Worm (Caenorhabditis elegans) whole organism, L4 larva: Measurements from ENCODE around the gene sru-1.

Experiments
- T20F7.1 ChIP-seq: fragments of 200-800 bp; sonication (Bioruptor generic); optimal IDR thresholded peaks from 2 replicates; lab custom pipeline; 2018; ENCODE audit warnings: mild to moderate bottlenecking, missing genetic modification characterization, missing compliant biosample characterization
- ZK337.2 ChIP-seq: fragments of 200-800 bp; sonication (Bioruptor generic); IDR thresholded peaks from 2 replicates; pipeline ENCODE4 v1.3.6; 2022; ENCODE audit warnings: missing genetic modification reagents, missing genetic modification characterization, missing compliant biosample characterization
- aly-2 ChIP-seq: sonication (generic microtip); optimal IDR thresholded peaks from 2 replicates; lab custom pipeline; 2018; ENCODE audit warnings: missing biosample characterization, missing genetic modification characterization
- ama-1 ChIP-seq: fragments of 150-350 bp; optimal IDR thresholded peaks from 2 replicates; lab custom pipeline; 2014; ENCODE audit warnings: inconsistent platforms, mixed read lengths
- attf-4 ChIP-seq: sonication (generic microtip); optimal IDR thresholded peaks from 3 replicates; lab custom pipeline; 2017; ENCODE audit warnings: missing biosample characterization, missing genetic modification characterization
- ceh-20 ChIP-seq: fragments of 200-800 bp; sonication (Bioruptor generic); IDR thresholded peaks from 2 replicates; pipeline ENCODE4 v1.3.6; 2022; ENCODE audit warnings: missing genetic modification reagents, missing genetic modification characterization, missing compliant biosample characterization
- ceh-28 ChIP-seq: fragments of 150-350 bp; optimal IDR thresholded peaks from 2 replicates; lab custom pipeline; 2014; ENCODE audit warnings: missing biosample characterization, missing genetic modification reagents, missing genetic modification characterization
- cey-2 ChIP-seq: sonication (generic microtip); optimal IDR thresholded peaks from 3 replicates; lab custom pipeline; 2017; ENCODE audit warnings: missing genetic modification characterization, mild to moderate bottlenecking, missing compliant biosample characterization, antibody characterized with exemption, borderline replicate concordance; ENCODE audit not compliant: insufficient read depth
- daf-16 ChIP-seq, 3 experiments: sonication (generic microtip); optimal IDR thresholded peaks; 2 replicates each; lab custom pipeline; 2016 to 2017; ENCODE audit warnings: missing genetic modification characterization in 3 of 3, missing genetic modification reagents in 3 of 3, mild to moderate bottlenecking in 2 of 3, missing compliant biosample characterization in 2 of 3, missing biosample characterization in 1 of 3, moderate library complexity in 1 of 3
- dmd-6 ChIP-seq: fragments of 200-800 bp; sonication (Bioruptor generic); IDR thresholded peaks from 2 replicates; pipeline ENCODE4 v1.3.6; 2022; ENCODE audit warnings: missing genetic modification reagents, missing genetic modification characterization, missing compliant biosample characterization
- duxl-1 ChIP-seq: sonication (generic microtip); optimal IDR thresholded peaks from 2 replicates; lab custom pipeline; 2016; ENCODE audit warnings: mild to moderate bottlenecking, missing genetic modification characterization, moderate library complexity, missing compliant biosample characterization; ENCODE audit not compliant: poor library complexity
- hlh-11 ChIP-seq: fragments of 200-800 bp; sonication (Bioruptor generic); optimal IDR thresholded peaks from 2 replicates; lab custom pipeline; 2018; ENCODE audit warnings: mild to moderate bottlenecking, missing genetic modification characterization, missing compliant biosample characterization
- hlh-30 ChIP-seq: sonication (generic microtip); optimal IDR thresholded peaks from 2 replicates; lab custom pipeline; 2017; ENCODE audit warnings: antibody characterized with exemption, mild to moderate bottlenecking, missing genetic modification characterization, missing compliant biosample characterization; ENCODE audit not compliant: insufficient read depth
- lin-13 ChIP-seq: fragments of 150-350 bp; optimal IDR thresholded peaks from 2 replicates; lab custom pipeline; 2014; ENCODE audit warnings: missing biosample characterization, missing genetic modification reagents, missing genetic modification characterization
- mes-2 ChIP-seq: sonication (generic microtip); optimal IDR thresholded peaks from 2 replicates; lab custom pipeline; 2016; ENCODE audit warnings: missing genotype, mild to moderate bottlenecking, missing genetic modification characterization, missing compliant biosample characterization; ENCODE audit not compliant: poor library complexity, severe bottlenecking
- nhr-25 ChIP-seq: sonication (generic microtip); optimal IDR thresholded peaks from 2 replicates; lab custom pipeline; 2017; ENCODE audit warnings: missing genetic modification characterization, mild to moderate bottlenecking, missing compliant biosample characterization, antibody characterized with exemption, moderate library complexity, borderline replicate concordance; ENCODE audit not compliant: insufficient read depth
- nhr-41 ChIP-seq: fragments of 200-800 bp; sonication (Bioruptor generic); IDR thresholded peaks from 2 replicates; pipeline ENCODE4 v1.3.6; 2022; ENCODE audit warnings: missing genetic modification reagents, missing genetic modification characterization, missing compliant biosample characterization
- nhr-48 ChIP-seq: sonication (generic microtip); optimal IDR thresholded peaks from 2 replicates; lab custom pipeline; 2016; ENCODE audit warnings: mild to moderate bottlenecking, missing genetic modification characterization, missing compliant biosample characterization
- nhr-6 ChIP-seq: fragments of 150-350 bp; optimal IDR thresholded peaks from 2 replicates; lab custom pipeline; 2014; ENCODE audit warnings: missing biosample characterization, missing genetic modification characterization
- nhr-76 ChIP-seq: fragments of 150-350 bp; optimal IDR thresholded peaks from 2 replicates; lab custom pipeline; 2014; ENCODE audit warnings: missing biosample characterization, missing genetic modification characterization
- pha-4 ChIP-seq, 2 experiments: fragments of 150-350 bp in 1 of 2; fragments of 200-800 bp in 1 of 2; sonication (Bioruptor generic) in 1 of 2; IDR thresholded peaks in 1 of 2; optimal IDR thresholded peaks in 1 of 2; 2 replicates each; pipeline versions ENCODE4 v1.3.6 to Lab custom; 2014 to 2022; ENCODE audit warnings: missing genetic modification characterization in 2 of 2, missing genetic modification reagents in 2 of 2, missing biosample characterization in 1 of 2, missing compliant biosample characterization in 1 of 2
- rbr-2 ChIP-seq: sonication (generic microtip); optimal IDR thresholded peaks from 2 replicates; lab custom pipeline; 2016; ENCODE audit warnings: missing genotype, missing genetic modification characterization, missing compliant biosample characterization
- saeg-2 ChIP-seq: fragments of 200-800 bp; sonication (Bioruptor generic); IDR thresholded peaks from 2 replicates; pipeline ENCODE4 v1.3.6; 2022; ENCODE audit warnings: missing genetic modification reagents, missing genetic modification characterization, missing compliant biosample characterization
- set-16 ChIP-seq: fragments of 200-800 bp; sonication (Bioruptor generic); IDR thresholded peaks from 2 replicates; pipeline ENCODE4 v1.3.6; 2022; ENCODE audit warnings: missing genetic modification reagents, missing genetic modification characterization, missing compliant biosample characterization
- skn-1 ChIP-seq: fragments of 150-350 bp; optimal IDR thresholded peaks from 2 replicates; lab custom pipeline; 2014; ENCODE audit warnings: missing biosample characterization, missing genetic modification characterization
- tra-1 ChIP-seq: fragments of 200-800 bp; sonication (Bioruptor generic); IDR thresholded peaks from 2 replicates; pipeline ENCODE4 v1.3.6; 2022; ENCODE audit warnings: missing genetic modification reagents, missing genetic modification characterization, missing compliant biosample characterization
- unc-62 ChIP-seq, 3 experiments: fragments of 150-350 bp in 1 of 3; sonication (generic microtip); optimal IDR thresholded peaks in 2 of 3; peaks in 1 of 3; 1 replicate in 1 of 3; 2 replicates in 2 of 3; lab custom pipeline; 2014 to 2017; ENCODE audit warnings: missing biosample characterization in 3 of 3, missing genetic modification characterization in 3 of 3, missing genetic modification reagents in 3 of 3, missing genotype in 1 of 3

Gene sru-1

ce11 chrIV:9537500-9537899 is 49.1 kb downstream of the sru-1 start (continued):
- no peak for TF ChIP-seq mes-2 (tag; lab: Kevin White, UChicago)
- no peak for TF ChIP-seq lin-13 (GFP tag; lab: Kevin White, UChicago)
- peak; percentile 76 for TF ChIP-seq dmd-6 (GFP tag; lab: Robert Waterston, UW)

ce11 chrIV:9538214-9538613 is 49.8 kb downstream of the sru-1 start:
- no peak for TF ChIP-seq skn-1
- no peak for TF ChIP-seq ama-1 (lab: Kevin White, UChicago)
- TF ChIP-seq nhr-6 (tag; lab: Kevin White, UChicago), result no peak
- no peak for TF ChIP-seq ZK337.2 (GFP tag; lab: Robert Waterston, UW)
- no peak for TF ChIP-seq nhr-48 (tag; lab: Kevin White, UChicago)
- TF ChIP-seq hlh-11, result peak; percentile 40
- TF ChIP-seq daf-16 (GFP tag; optimal IDR thresholded peaks at IDR 0.05; lab: Kevin White, UChicago), result peak in 1 of 2 experiments; percentile 81
- no peak for TF ChIP-seq daf-16 (tag; optimal IDR thresholded peaks at IDR 0.05; lab: Kevin White, UChicago)
- TF ChIP-seq set-16, result no peak
- no peak for TF ChIP-seq pha-4 (GFP tag; IDR thresholded peaks at IDR 0.05; lab: Robert Waterston, UW)
- no peak for TF ChIP-seq pha-4 (tag; optimal IDR thresholded peaks at IDR 0.05; lab: Kevin White, UChicago)
- TF ChIP-seq unc-62 (GFP tag; optimal IDR thresholded peaks at IDR 0.05 in 1 of 2; lab: Kevin White, UChicago), result peak in 1 of 2 experiments; percentile 95
- no peak for TF ChIP-seq unc-62 (tag; optimal IDR thresholded peaks at IDR 0.05; lab: Kevin White, UChicago)
- TF ChIP-seq nhr-25 (tag; lab: Kevin White, UChicago), result no peak
- TF ChIP-seq ceh-20 (GFP tag; lab: Robert Waterston, UW), result peak; percentile 67; the same call in 1 of the 2 replicates
- TF ChIP-seq tra-1, result peak; percentile 86
- TF ChIP-seq saeg-2 (GFP tag; lab: Robert Waterston, UW), result no peak
- no peak for TF ChIP-seq ceh-28
- TF ChIP-seq nhr-41, result no peak
- TF ChIP-seq attf-4 (tag; lab: Kevin White, UChicago), result no peak
- TF ChIP-seq rbr-2 (tag; lab: Kevin White, UChicago), result no peak
- no peak for TF ChIP-seq duxl-1
- TF ChIP-seq cey-2, result no peak
- TF ChIP-seq aly-2 (tag; lab: Kevin White, UChicago), result no peak
- peak; percentile 16 for TF ChIP-seq hlh-30 (tag; lab: Kevin White, UChicago)
- peak; percentile 84 for TF ChIP-seq dmd-6 (GFP tag; lab: Robert Waterston, UW)
- TF ChIP-seq T20F7.1 (GFP tag; lab: Kevin White, UChicago), result no peak
- TF ChIP-seq nhr-76, result no peak
